Worm (Caenorhabditis elegans) whole organism, mixed stage, embryonic: ENCODE results near the gene Y55F3AM.21.
A peak's percentile ranks its signal among the peaks of the same experiment; 100 is the strongest.

Experiments
- M03D4.4 ChIP-seq: sonication (generic microtip); optimal IDR thresholded peaks from 2 replicates; lab custom pipeline; 2017; ENCODE audit warnings: mild to moderate bottlenecking, missing genetic modification characterization, missing compliant biosample characterization
- bed-3 ChIP-seq: fragments of 200-800 bp; sonication (Bioruptor generic); optimal IDR thresholded peaks from 3 replicates; lab custom pipeline; 2018; ENCODE audit warnings: mild to moderate bottlenecking, missing genetic modification characterization, moderate library complexity, missing compliant biosample characterization
- blmp-1 ChIP-seq: fragments of 150-350 bp; optimal IDR thresholded peaks from 2 replicates; lab custom pipeline; 2014; ENCODE audit warnings: missing biosample characterization, missing genetic modification characterization
- ceh-39 ChIP-seq: fragments of 150-350 bp; optimal IDR thresholded peaks from 2 replicates; lab custom pipeline; 2014; ENCODE audit warnings: missing biosample characterization, missing genetic modification characterization
- ceh-43 ChIP-seq: fragments of 200-800 bp; sonication (Bioruptor generic); optimal IDR thresholded peaks from 2 replicates; lab custom pipeline; 2018; ENCODE audit warnings: mild to moderate bottlenecking, missing genetic modification characterization, moderate library complexity, missing compliant biosample characterization
- ceh-83 ChIP-seq: fragments of 200-800 bp; sonication (Bioruptor generic); optimal IDR thresholded peaks from 2 replicates; lab custom pipeline; 2018; ENCODE audit warnings: mild to moderate bottlenecking, missing genetic modification characterization, missing compliant biosample characterization
- ces-1 ChIP-seq: fragments of 150-350 bp; optimal IDR thresholded peaks from 2 replicates; lab custom pipeline; 2014; ENCODE audit warnings: missing biosample characterization, missing genetic modification reagents, missing genetic modification characterization
- cnd-1 ChIP-seq: fragments of 200-800 bp; sonication (Bioruptor generic); optimal IDR thresholded peaks from 2 replicates; lab custom pipeline; 2018; ENCODE audit warnings: mild to moderate bottlenecking, missing genetic modification characterization, missing compliant biosample characterization
- drap-1 ChIP-seq: fragments of 200-800 bp; sonication (Bioruptor generic); optimal IDR thresholded peaks from 3 replicates; lab custom pipeline; 2018; ENCODE audit warnings: mild to moderate bottlenecking, missing genetic modification characterization, missing compliant biosample characterization
- elt-3 ChIP-seq: fragments of 150-350 bp; optimal IDR thresholded peaks from 2 replicates; lab custom pipeline; 2014; ENCODE audit warnings: missing biosample characterization, missing genetic modification characterization
- flh-1 ChIP-seq: fragments of 200-800 bp; sonication (Bioruptor generic); optimal IDR thresholded peaks from 2 replicates; lab custom pipeline; 2018; ENCODE audit warnings: mild to moderate bottlenecking, missing genetic modification characterization, moderate library complexity, missing compliant biosample characterization
- hlh-1 ChIP-seq: fragments of 150-350 bp; optimal IDR thresholded peaks from 2 replicates; lab custom pipeline; 2014; ENCODE audit warnings: missing biosample characterization, missing genetic modification reagents, missing genetic modification characterization
- lin-13 ChIP-seq: fragments of 150-350 bp; optimal IDR thresholded peaks from 2 replicates; lab custom pipeline; 2014; ENCODE audit warnings: missing biosample characterization, missing genetic modification characterization
- lin-32 ChIP-seq: fragments of 200-800 bp; sonication (Bioruptor generic); optimal IDR thresholded peaks from 2 replicates; lab custom pipeline; 2018; ENCODE audit warnings: mild to moderate bottlenecking, missing genetic modification characterization, missing compliant biosample characterization
- lsy-2 ChIP-seq: fragments of 150-350 bp; optimal IDR thresholded peaks from 2 replicates; lab custom pipeline; 2014; ENCODE audit warnings: missing biosample characterization, missing genetic modification characterization
- mab-5 ChIP-seq: fragments of 150-350 bp; optimal IDR thresholded peaks from 2 replicates; lab custom pipeline; 2014; ENCODE audit warnings: missing biosample characterization, missing genetic modification characterization
- mep-1 ChIP-seq: fragments of 150-350 bp; optimal IDR thresholded peaks from 2 replicates; lab custom pipeline; 2017; ENCODE audit warnings: missing biosample characterization, missing genetic modification reagents, missing genetic modification characterization, inconsistent platforms
- mls-2 ChIP-seq: sonication (generic microtip); optimal IDR thresholded peaks from 2 replicates; lab custom pipeline; 2016; ENCODE audit warnings: mild to moderate bottlenecking, missing genetic modification characterization, moderate library complexity, missing compliant biosample characterization
- nhr-12 ChIP-seq: fragments of 150-350 bp; optimal IDR thresholded peaks from 2 replicates; lab custom pipeline; 2014; ENCODE audit warnings: missing biosample characterization, missing genetic modification characterization
- nhr-2 ChIP-seq: fragments of 150-350 bp; optimal IDR thresholded peaks from 2 replicates; lab custom pipeline; 2014; ENCODE audit warnings: missing biosample characterization, missing genetic modification characterization
- nhr-237 ChIP-seq: fragments of 150-350 bp; optimal IDR thresholded peaks from 2 replicates; lab custom pipeline; 2014; ENCODE audit warnings: missing biosample characterization, missing genetic modification characterization
- nhr-76 ChIP-seq: sonication (generic microtip); optimal IDR thresholded peaks from 2 replicates; lab custom pipeline; 2017; ENCODE audit warnings: missing biosample characterization, missing genetic modification characterization
- pha-4 ChIP-seq: fragments of 150-350 bp; optimal IDR thresholded peaks from 2 replicates; lab custom pipeline; 2018; ENCODE audit warnings: missing biosample characterization, missing genetic modification reagents, missing genetic modification characterization
- sem-2 ChIP-seq: fragments of 200-800 bp; sonication (Bioruptor generic); optimal IDR thresholded peaks from 2 replicates; lab custom pipeline; 2018; ENCODE audit warnings: mild to moderate bottlenecking, missing genetic modification characterization, missing compliant biosample characterization
- snpc-4 ChIP-seq: fragments of 150-350 bp; optimal IDR thresholded peaks from 2 replicates; lab custom pipeline; 2014; ENCODE audit warnings: missing biosample characterization, missing genetic modification characterization
- sptf-1 ChIP-seq: sonication (generic microtip); optimal IDR thresholded peaks from 2 replicates; lab custom pipeline; 2017; ENCODE audit warnings: mild to moderate bottlenecking, missing genetic modification characterization, moderate library complexity, missing compliant biosample characterization
- tbx-8 ChIP-seq: fragments of 200-800 bp; sonication (Bioruptor generic); optimal IDR thresholded peaks from 2 replicates; lab custom pipeline; 2018; ENCODE audit warnings: mild to moderate bottlenecking, missing genetic modification characterization, moderate library complexity, missing compliant biosample characterization
- unc-120 ChIP-seq: sonication (generic microtip); optimal IDR thresholded peaks from 2 replicates; lab custom pipeline; 2017; ENCODE audit warnings: missing genetic modification characterization, missing compliant biosample characterization; ENCODE audit not compliant: poor library complexity, severe bottlenecking
- unc-39 ChIP-seq: fragments of 150-350 bp; optimal IDR thresholded peaks from 2 replicates; lab custom pipeline; 2014; ENCODE audit warnings: missing biosample characterization, missing genetic modification characterization
- unc-62 ChIP-seq: fragments of 150-350 bp; optimal IDR thresholded peaks from 2 replicates; lab custom pipeline; 2014; ENCODE audit warnings: missing biosample characterization, missing genetic modification reagents, missing genetic modification characterization
- zip-8 ChIP-seq: fragments of 150-350 bp; optimal IDR thresholded peaks from 2 replicates; lab custom pipeline; 2014; ENCODE audit warnings: missing biosample characterization, missing genetic modification characterization
- ztf-11 ChIP-seq: fragments of 150-350 bp; optimal IDR thresholded peaks from 2 replicates; lab custom pipeline; 2014; ENCODE audit warnings: missing biosample characterization, missing genetic modification characterization

The Y55F3AM.21 gene

ce11 chrIV:1064289-1064848 lies 12.9 kb upstream of the Y55F3AM.21 start:
- TF ChIP-seq mep-1: no peak
- TF ChIP-seq M03D4.4 (tag; lab: Kevin White, UChicago): no peak
- TF ChIP-seq mls-2 (tag; lab: Kevin White, UChicago): no peak
- no peak for TF ChIP-seq ceh-83 (GFP tag; lab: Kevin White, UChicago)
- no peak for TF ChIP-seq unc-120
- no peak for TF ChIP-seq unc-39 (tag; lab: Kevin White, UChicago)
- TF ChIP-seq unc-62 (GFP tag; lab: Kevin White, UChicago): no peak
- TF ChIP-seq hlh-1: no peak
- no peak for TF ChIP-seq ceh-39 (tag; lab: Kevin White, UChicago)
- no peak for TF ChIP-seq drap-1 (GFP tag; lab: Kevin White, UChicago)
- no peak for TF ChIP-seq lin-32
- no peak for TF ChIP-seq lsy-2
- TF ChIP-seq nhr-237 (tag; lab: Kevin White, UChicago): no peak
- TF ChIP-seq pha-4 (tag; lab: Kevin White, UChicago): no peak
- no peak for TF ChIP-seq zip-8
- TF ChIP-seq nhr-76: no peak
- TF ChIP-seq sem-2 (GFP tag; lab: Kevin White, UChicago): no peak

ce11 chrIV:1063058-1063457 lies 11.6 kb upstream of the Y55F3AM.21 start:
- no peak for TF ChIP-seq ceh-43 (GFP tag; lab: Kevin White, UChicago)
- TF ChIP-seq M03D4.4 (tag; lab: Kevin White, UChicago): no peak
- TF ChIP-seq snpc-4 (tag; lab: Kevin White, UChicago): no peak
- TF ChIP-seq mab-5: no peak
- TF ChIP-seq, all 35 proteins: peak for 0

ce11 chrIV:1058504-1058903 lies 7.0 kb upstream of the Y55F3AM.21 start:
- TF ChIP-seq ztf-11 (tag; lab: Kevin White, UChicago) (no peak), sptf-1 (tag; lab: Kevin White, UChicago) (no peak), lin-32 (no peak), nhr-2 (no peak), blmp-1 (tag; lab: Kevin White, UChicago) (no peak), flh-1 (GFP tag; lab: Kevin White, UChicago) (no peak), lin-13 (tag; lab: Kevin White, UChicago) (no peak), sem-2 (GFP tag; lab: Kevin White, UChicago) (no peak), ces-1 (GFP tag; lab: Kevin White, UChicago) (no peak), bed-3 (no peak)

- peak; percentile 28 for TF ChIP-seq nhr-237 (tag; lab: Kevin White, UChicago)
- TF ChIP-seq drap-1 (GFP tag; lab: Kevin White, UChicago): no peak
- no peak for TF ChIP-seq nhr-12 (tag; lab: Kevin White, UChicago)
- TF ChIP-seq ces-1 (GFP tag; lab: Kevin White, UChicago): peak; percentile 73
- no peak for TF ChIP-seq bed-3
- TF ChIP-seq lsy-2: peak; percentile 8
- no peak for TF ChIP-seq pha-4 (tag; lab: Kevin White, UChicago)
- TF ChIP-seq ceh-39 (tag; lab: Kevin White, UChicago): no peak
Measured at ce11 chrIV:1056263-1056942, 4.9 kb upstream of the Y55F3AM.21 start, which contains the start of the genes Y55F3AM.13 and mrps-25. TSS of gene Y55F3AM.13 (minus strand) at chrIV:1056313. TSS of gene mrps-25 (plus strand) at chrIV:1056892.

- TF ChIP-seq ceh-43 (GFP tag; lab: Kevin White, UChicago): no peak
- TF ChIP-seq ces-1 (GFP tag; lab: Kevin White, UChicago): no peak
- no peak for TF ChIP-seq unc-120
- no peak for TF ChIP-seq elt-3 (tag; lab: Kevin White, UChicago)
- no peak for TF ChIP-seq nhr-237 (tag; lab: Kevin White, UChicago)
- no peak for TF ChIP-seq ceh-83 (GFP tag; lab: Kevin White, UChicago)
- no peak for TF ChIP-seq M03D4.4 (tag; lab: Kevin White, UChicago)
- no peak for TF ChIP-seq sptf-1 (tag; lab: Kevin White, UChicago)
- no peak for TF ChIP-seq nhr-12 (tag; lab: Kevin White, UChicago)
- no peak for TF ChIP-seq ztf-11 (tag; lab: Kevin White, UChicago)
- no peak for TF ChIP-seq cnd-1 (tag; lab: Kevin White, UChicago)
- no peak for TF ChIP-seq lin-32
- TF ChIP-seq unc-39 (tag; lab: Kevin White, UChicago): no peak
- TF ChIP-seq pha-4 (tag; lab: Kevin White, UChicago): no peak
- TF ChIP-seq mab-5: no peak
- no peak for TF ChIP-seq nhr-2
- TF ChIP-seq tbx-8 (GFP tag; lab: Kevin White, UChicago): no peak
- TF ChIP-seq mls-2 (tag; lab: Kevin White, UChicago): no peak
- no peak for TF ChIP-seq nhr-76
- TF ChIP-seq flh-1 (GFP tag; lab: Kevin White, UChicago): no peak
Measured at ce11 chrIV:1055734-1056133, 4.2 kb upstream of the Y55F3AM.21 start.
